Worm (Caenorhabditis elegans): ENCODE results near the gene nhr-115.
"Not testable (repeated sequence)": the region's sequence is repeated elsewhere in the genome, so short reads cannot be mapped to it uniquely, and the experiment has no call there.

- not testable (repeated sequence) for TF ChIP-seq nhr-12 (tag; optimal IDR thresholded peaks at IDR 0.05); lin-13 (tag; optimal IDR thresholded peaks at IDR 0.05); lsy-2 (tag; optimal IDR thresholded peaks at IDR 0.05); snpc-4 (tag; optimal IDR thresholded peaks at IDR 0.05); unc-120 (tag; optimal IDR thresholded peaks at IDR 0.05; ENCODE audit: poor library complexity, severe bottlenecking); pha-4 (tag; optimal IDR thresholded peaks at IDR 0.05)
Observed at ce11 chrV:2255191-2255590, 37.1 kb upstream of the nhr-115 start, which contains the start of gene F41B5.1.

All from whole organism, mixed stage, embryonic.